Fruit fly (Drosophila melanogaster) whole organism, prepupa: ENCODE results near the gene Nubp2.
A peak's percentile ranks its signal among the peaks of the same experiment; 100 is the strongest.

Experiments
- Blimp-1 ChIP-seq: fragments of 200-800 bp; sonication (Bioruptor generic); optimal IDR thresholded peaks from 3 replicates; lab custom pipeline; 2017; ENCODE audit warnings: missing biosample characterization, missing genetic modification characterization, mild to moderate bottlenecking, moderate library complexity, missing genetic modification reagents
- CG10631 ChIP-seq: fragments of 200-800 bp; sonication (Bioruptor generic); optimal IDR thresholded peaks from 2 replicates; lab custom pipeline; 2016; ENCODE audit warnings: missing biosample characterization, missing genetic modification characterization
- CG11294 ChIP-seq: fragments of 200-800 bp; sonication (Bioruptor generic); IDR thresholded peaks from 2 replicates; pipeline ENCODE4 v1.3.6; 2022; ENCODE audit warnings: missing biosample characterization, missing genetic modification characterization
- CG11902 ChIP-seq: fragments of 200-800 bp; sonication (Bioruptor generic); optimal IDR thresholded peaks from 3 replicates; lab custom pipeline; 2016; ENCODE audit warnings: missing biosample characterization, missing genetic modification characterization
- CG15336 ChIP-seq: fragments of 200-800 bp; sonication (Bioruptor generic); IDR thresholded peaks from 2 replicates; pipeline ENCODE4 v1.3.6; 2022; ENCODE audit warnings: missing biosample characterization, missing genetic modification characterization
- CG1621 ChIP-seq: fragments of 200-800 bp; sonication (Bioruptor generic); optimal IDR thresholded peaks from 3 replicates; lab custom pipeline; 2018; ENCODE audit warnings: missing biosample characterization, mild to moderate bottlenecking, missing genetic modification characterization
- CG16779 ChIP-seq: fragments of 200-800 bp; sonication (Bioruptor generic); optimal IDR thresholded peaks from 3 replicates; lab custom pipeline; 2017; ENCODE audit warnings: missing biosample characterization, mild to moderate bottlenecking, missing genetic modification characterization
- CG3032 ChIP-seq: fragments of 200-800 bp; optimal IDR thresholded peaks from 2 replicates; lab custom pipeline; 2019; ENCODE audit warnings: missing biosample characterization, mild to moderate bottlenecking, missing genetic modification characterization, moderate library complexity
- CG32006 ChIP-seq: fragments of 200-800 bp; sonication (Bioruptor generic); optimal IDR thresholded peaks from 3 replicates; lab custom pipeline; 2017; ENCODE audit warnings: missing biosample characterization, mild to moderate bottlenecking, missing genetic modification characterization
- CG4318 ChIP-seq: fragments of 200-800 bp; sonication (Bioruptor generic); optimal IDR thresholded peaks from 3 replicates; lab custom pipeline; 2017; ENCODE audit warnings: missing biosample characterization, mild to moderate bottlenecking, missing genetic modification characterization
- CG6163 ChIP-seq: fragments of 200-800 bp; sonication (Bioruptor generic); IDR thresholded peaks from 3 replicates; pipeline ENCODE4 v1.3.6; 2022; ENCODE audit warnings: missing biosample characterization, missing genetic modification characterization
- CG6792 ChIP-seq: fragments of 200-800 bp; sonication (Bioruptor generic); optimal IDR thresholded peaks from 3 replicates; lab custom pipeline; 2016; ENCODE audit warnings: missing biosample characterization, missing genetic modification characterization
- CG6854 ChIP-seq: fragments of 200-800 bp; sonication (Bioruptor generic); optimal IDR thresholded peaks from 2 replicates; lab custom pipeline; 2017; ENCODE audit warnings: missing biosample characterization, mild to moderate bottlenecking, missing genetic modification characterization
- CG7368 ChIP-seq: fragments of 200-800 bp; sonication (Bioruptor generic); optimal IDR thresholded peaks from 3 replicates; lab custom pipeline; 2016; ENCODE audit warnings: missing biosample characterization, missing genetic modification characterization
- CG8119 ChIP-seq: fragments of 200-800 bp; sonication (Bioruptor generic); IDR thresholded peaks from 3 replicates; pipeline ENCODE4 v1.3.6; 2022; ENCODE audit warnings: missing biosample characterization, missing genetic modification characterization
- CG8632 ChIP-seq: fragments of 200-800 bp; sonication (Bioruptor generic); optimal IDR thresholded peaks from 3 replicates; lab custom pipeline; 2016; ENCODE audit warnings: missing biosample characterization, missing genetic modification characterization
- CG9139 ChIP-seq: fragments of 200-800 bp; sonication (Bioruptor generic); optimal IDR thresholded peaks from 3 replicates; lab custom pipeline; 2017; ENCODE audit warnings: missing biosample characterization, mild to moderate bottlenecking, missing genetic modification characterization
- Eip75B ChIP-seq: fragments of 200-800 bp; sonication (Bioruptor generic); optimal IDR thresholded peaks from 3 replicates; lab custom pipeline; 2016; ENCODE audit warnings: missing biosample characterization, missing genetic modification characterization
- Eip78C ChIP-seq: fragments of 200-800 bp; sonication (Bioruptor generic); peaks from one replicate; lab custom pipeline; 2016; ENCODE audit warnings: missing biosample characterization, missing genetic modification characterization
- Eip93F ChIP-seq: fragments of 200-800 bp; sonication (Bioruptor generic); optimal IDR thresholded peaks from 2 replicates; lab custom pipeline; 2016; ENCODE audit warnings: missing biosample characterization, mild to moderate bottlenecking, missing genetic modification characterization
- Ets21C ChIP-seq: fragments of 200-800 bp; sonication (Bioruptor generic); optimal IDR thresholded peaks from 3 replicates; lab custom pipeline; 2016; ENCODE audit warnings: missing biosample characterization, missing genetic modification characterization
- Ets96B ChIP-seq: fragments of 200-800 bp; optimal IDR thresholded peaks from 2 replicates; lab custom pipeline; 2019; ENCODE audit warnings: missing biosample characterization, mild to moderate bottlenecking, missing genetic modification characterization, moderate library complexity
- Hr38 ChIP-seq: sonication (Bioruptor generic); optimal IDR thresholded peaks from 2 replicates; lab custom pipeline; 2016; ENCODE audit warnings: missing biosample characterization, missing genetic modification characterization
- Lpt ChIP-seq: fragments of 200-800 bp; sonication (Bioruptor generic); optimal IDR thresholded peaks from 3 replicates; lab custom pipeline; 2016; ENCODE audit warnings: missing biosample characterization, missing genetic modification characterization
- Met ChIP-seq: fragments of 200-800 bp; sonication (Bioruptor generic); optimal IDR thresholded peaks from 3 replicates; lab custom pipeline; 2016; ENCODE audit warnings: missing biosample characterization, missing genetic modification characterization
- OdsH ChIP-seq: fragments of 200-800 bp; sonication (Bioruptor generic); optimal IDR thresholded peaks from 3 replicates; lab custom pipeline; 2016; ENCODE audit warnings: missing biosample characterization, missing genetic modification characterization
- Smox ChIP-seq: fragments of 200-800 bp; sonication (Bioruptor generic); optimal IDR thresholded peaks from 3 replicates; lab custom pipeline; 2016; ENCODE audit warnings: missing biosample characterization, missing genetic modification characterization
- Sox14 ChIP-seq: fragments of 200-800 bp; sonication (Bioruptor generic); optimal IDR thresholded peaks from 3 replicates; lab custom pipeline; 2016; ENCODE audit warnings: missing biosample characterization, missing genetic modification characterization
- Sox15 ChIP-seq: fragments of 200-800 bp; sonication (Bioruptor generic); optimal IDR thresholded peaks from 3 replicates; lab custom pipeline; 2016; ENCODE audit warnings: missing biosample characterization, missing genetic modification characterization
- achi ChIP-seq: fragments of 200-800 bp; sonication (Bioruptor generic); optimal IDR thresholded peaks from 3 replicates; lab custom pipeline; 2016; ENCODE audit warnings: missing biosample characterization, missing genetic modification characterization
- acj6 ChIP-seq: fragments of 200-800 bp; sonication (Bioruptor generic); optimal IDR thresholded peaks from 3 replicates; lab custom pipeline; 2016; ENCODE audit warnings: missing biosample characterization, missing genetic modification characterization
- cyc ChIP-seq: fragments of 200-800 bp; sonication (Bioruptor generic); optimal IDR thresholded peaks from 3 replicates; lab custom pipeline; 2016; ENCODE audit warnings: missing biosample characterization, missing genetic modification characterization
- dac ChIP-seq: fragments of 200-800 bp; sonication (Bioruptor generic); optimal IDR thresholded peaks from 2 replicates; lab custom pipeline; 2017; ENCODE audit warnings: missing biosample characterization, mild to moderate bottlenecking, missing genetic modification characterization
- dsx ChIP-seq: fragments of 200-800 bp; optimal IDR thresholded peaks from 3 replicates; lab custom pipeline; 2019; ENCODE audit warnings: missing biosample characterization, mild to moderate bottlenecking, missing genetic modification characterization, moderate library complexity; ENCODE audit not compliant: poor library complexity, severe bottlenecking
- eg ChIP-seq: fragments of 200-800 bp; sonication (Bioruptor generic); IDR thresholded peaks from 3 replicates; pipeline ENCODE4 v1.3.6; 2022; ENCODE audit warnings: missing biosample characterization, missing genetic modification characterization
- esn ChIP-seq: fragments of 200-800 bp; sonication (Bioruptor generic); optimal IDR thresholded peaks from 2 replicates; lab custom pipeline; 2016; ENCODE audit warnings: missing biosample characterization, mild to moderate bottlenecking, missing genetic modification characterization, moderate library complexity
- fd85E ChIP-seq: fragments of 200-800 bp; sonication (Bioruptor generic); optimal IDR thresholded peaks from 3 replicates; lab custom pipeline; 2016; ENCODE audit warnings: missing biosample characterization, missing genetic modification characterization
- lz ChIP-seq: fragments of 200-800 bp; sonication (Bioruptor generic); optimal IDR thresholded peaks from 3 replicates; lab custom pipeline; 2016; ENCODE audit warnings: missing biosample characterization, missing genetic modification characterization
- net ChIP-seq: fragments of 200-800 bp; sonication (Bioruptor generic); optimal IDR thresholded peaks from 3 replicates; lab custom pipeline; 2016; ENCODE audit warnings: missing biosample characterization, missing genetic modification characterization
- pdm3 ChIP-seq: fragments of 200-800 bp; sonication (Bioruptor generic); optimal IDR thresholded peaks from 3 replicates; lab custom pipeline; 2016; ENCODE audit warnings: missing biosample characterization, missing genetic modification characterization
- salr ChIP-seq, 2 experiments: fragments of 200-800 bp; sonication (Bioruptor generic); optimal IDR thresholded peaks; 3 replicates each; lab custom pipeline; 2016 to 2018; ENCODE audit warnings: missing biosample characterization in 2 of 2, missing genetic modification characterization in 2 of 2, mild to moderate bottlenecking in 1 of 2
- spab ChIP-seq: fragments of 200-800 bp; sonication (Bioruptor generic); optimal IDR thresholded peaks from 2 replicates; lab custom pipeline; 2017; ENCODE audit warnings: missing biosample characterization, mild to moderate bottlenecking, missing genetic modification characterization, missing genetic modification reagents
- svp ChIP-seq: fragments of 200-800 bp; sonication (Bioruptor generic); peaks from one replicate; lab custom pipeline; 2016; ENCODE audit warnings: missing biosample characterization, missing genetic modification characterization
- topi ChIP-seq: fragments of 200-800 bp; sonication (Bioruptor generic); optimal IDR thresholded peaks from 3 replicates; lab custom pipeline; 2016; ENCODE audit warnings: missing biosample characterization, missing genetic modification characterization
- vri ChIP-seq: fragments of 200-800 bp; sonication (Bioruptor generic); optimal IDR thresholded peaks from 3 replicates; lab custom pipeline; 2016; ENCODE audit warnings: missing biosample characterization, mild to moderate bottlenecking, missing genetic modification characterization

Nubp2 gene

DNA sequence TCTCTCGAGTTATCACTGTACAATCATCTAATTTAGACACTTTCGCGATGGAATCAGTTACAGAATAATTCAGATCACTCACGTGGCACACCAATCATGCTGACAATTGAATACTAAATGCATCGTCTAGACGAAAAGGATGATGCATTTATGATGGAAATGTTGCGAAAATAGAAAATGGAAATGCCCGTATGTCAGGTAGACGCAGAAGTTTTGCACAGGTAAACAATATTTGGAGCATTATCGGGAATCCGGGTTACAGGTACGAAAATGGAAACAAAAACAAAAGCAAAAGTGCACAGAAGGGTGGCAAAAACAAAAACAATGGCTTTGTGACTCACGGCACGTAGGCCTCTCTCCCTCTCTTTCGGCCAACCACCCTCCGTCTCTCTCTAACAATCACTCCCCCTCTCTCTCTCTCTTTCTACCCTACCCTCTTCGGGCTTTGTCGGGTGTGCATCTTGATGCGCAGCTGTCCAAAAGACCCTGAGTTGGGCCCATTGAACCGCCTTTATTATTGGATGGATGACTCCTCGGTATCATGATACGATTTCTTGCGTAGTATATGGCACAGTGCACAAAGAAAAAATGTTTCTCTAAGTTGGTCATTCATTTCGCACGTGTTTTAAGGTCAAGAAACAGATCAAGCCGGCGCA lies 9.1 kb upstream of the Nubp2 start:
- TF ChIP-seq CG16779 (tag; lab: Kevin White, UChicago): no peak
- no peak for TF ChIP-seq Hr38
- TF ChIP-seq net (GFP tag; lab: Kevin White, UChicago): peak; percentile 23
- TF ChIP-seq fd85E (GFP tag; lab: Kevin White, UChicago): no peak
- no peak for TF ChIP-seq cyc
- TF ChIP-seq CG9139 (GFP tag; lab: Kevin White, UChicago): no peak
- TF ChIP-seq topi (GFP tag; lab: Kevin White, UChicago): no peak
- peak; percentile 93 for TF ChIP-seq Sox14 (GFP tag; lab: Kevin White, UChicago)
- TF ChIP-seq CG10631 (GFP tag; lab: Kevin White, UChicago): peak; percentile 33
- no peak for TF ChIP-seq Ets96B
- peak; percentile 94 for TF ChIP-seq svp (GFP tag; lab: Kevin White, UChicago)
- TF ChIP-seq CG11902: no peak
- peak; percentile 64 for TF ChIP-seq vri (GFP tag; lab: Kevin White, UChicago)
- TF ChIP-seq Eip93F (GFP tag; lab: Kevin White, UChicago): peak; percentile 72
- TF ChIP-seq CG7368 (GFP tag; lab: Kevin White, UChicago): no peak
- TF ChIP-seq Eip75B (GFP tag; lab: Kevin White, UChicago): peak; percentile 49
- TF ChIP-seq CG6163 (GFP tag; lab: Robert Waterston, UW): peak; percentile 60; the same call in 1 of the 3 replicates
- TF ChIP-seq CG8119 (GFP tag; lab: Robert Waterston, UW): 0 out of 3 replicates have a peak, but pooled peaks have one; percentile 9
- TF ChIP-seq, all 60 proteins: peak for 9

DNA sequence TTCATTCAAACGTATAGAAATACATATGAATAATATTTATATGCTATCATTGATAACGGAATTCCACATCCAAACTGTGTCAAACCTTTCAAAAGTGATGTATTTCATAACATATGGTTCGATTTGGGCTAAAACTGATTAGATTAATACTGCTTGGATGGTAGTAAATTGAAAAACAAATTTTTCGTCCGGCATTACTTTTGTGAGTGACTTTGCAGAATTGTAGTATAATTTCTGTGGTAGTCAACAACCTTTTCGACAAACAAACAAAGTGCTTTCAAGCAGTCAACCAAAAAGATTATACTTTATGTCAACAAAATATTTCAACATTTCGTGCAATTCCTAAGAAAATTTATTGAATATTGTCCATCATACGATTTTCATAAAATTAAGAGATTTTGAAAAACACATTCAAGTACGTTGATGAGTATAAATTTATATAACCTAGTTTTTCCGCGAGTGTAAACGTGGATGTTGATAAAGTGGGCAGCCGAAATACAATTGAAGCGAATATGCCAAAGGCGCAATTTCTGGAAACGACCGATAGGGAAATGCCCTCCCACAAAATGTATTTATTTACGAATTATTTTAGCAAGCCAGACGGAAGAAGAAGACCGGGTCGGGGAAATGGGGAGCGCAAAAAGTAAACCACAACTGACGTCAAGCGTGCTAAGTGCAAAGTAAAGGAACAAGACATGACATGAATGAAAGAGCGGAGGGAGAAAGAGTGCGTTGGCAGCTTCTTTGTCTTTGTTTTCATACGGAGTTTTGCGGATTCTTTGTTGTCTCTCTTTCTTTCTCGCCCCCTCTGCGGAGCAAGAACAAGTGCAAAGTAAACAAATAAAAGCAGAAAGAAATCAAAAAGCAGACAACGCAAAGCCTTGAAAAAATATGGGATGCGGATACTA lies 8.2 kb upstream of the Nubp2 start:
- peak; percentile 52 for TF ChIP-seq spab (GFP tag; lab: Kevin White, UChicago)
- no peak for TF ChIP-seq dac (GFP tag; lab: Kevin White, UChicago)
- TF ChIP-seq fd85E (GFP tag; lab: Kevin White, UChicago): no peak
- TF ChIP-seq CG3032 (tag; lab: Kevin White, UChicago): peak; percentile 5
- TF ChIP-seq CG11294 (GFP tag; lab: Robert Waterston, UW): no peak
- peak; percentile 67 for TF ChIP-seq CG6854 (GFP tag; lab: Kevin White, UChicago)
- peak; percentile 58 for TF ChIP-seq esn (GFP tag; lab: Kevin White, UChicago)
- 0 out of 2 replicates have a peak, but pooled peaks have one; percentile 7 for TF ChIP-seq CG15336 (GFP tag; lab: Robert Waterston, UW)
- TF ChIP-seq Smox: peak; percentile 56
- no peak for TF ChIP-seq Sox15 (GFP tag; lab: Kevin White, UChicago)
- TF ChIP-seq Blimp-1 (GFP tag; lab: Kevin White, UChicago): peak; percentile 13
- peak; percentile 59 for TF ChIP-seq dsx (GFP tag; lab: Kevin White, UChicago)
- TF ChIP-seq Lpt: peak; percentile 41
- peak; percentile 57 for TF ChIP-seq Met
- peak; percentile 57 for TF ChIP-seq topi (GFP tag; lab: Kevin White, UChicago)
- TF ChIP-seq cyc: no peak
- TF ChIP-seq CG1621 (tag; lab: Kevin White, UChicago): peak; percentile 47
- no peak for TF ChIP-seq Ets21C
- TF ChIP-seq salr (GFP tag; optimal IDR thresholded peaks at IDR 0.05; lab: Kevin White, UChicago): peak in 1 of 2 experiments; percentile 41
- no peak for TF ChIP-seq CG11902
- peak; percentile 33 for TF ChIP-seq CG32006
- peak; percentile 70 for TF ChIP-seq CG9139 (GFP tag; lab: Kevin White, UChicago)
- no peak for TF ChIP-seq CG4318 (GFP tag; lab: Kevin White, UChicago)
- no peak for TF ChIP-seq Eip93F (GFP tag; lab: Kevin White, UChicago)
- peak; percentile 37; the same call in 1 of the 3 replicates for TF ChIP-seq eg (GFP tag; lab: Robert Waterston, UW)
- TF ChIP-seq OdsH: peak; percentile 5
- peak; percentile 95 for TF ChIP-seq Sox14 (GFP tag; lab: Kevin White, UChicago)
- TF ChIP-seq lz (GFP tag; lab: Kevin White, UChicago): peak; percentile 48
- TF ChIP-seq Eip78C (GFP tag; lab: Kevin White, UChicago): peak; percentile 81
- TF ChIP-seq CG8632: peak; percentile 38
- no peak for TF ChIP-seq CG6792 (GFP tag; lab: Kevin White, UChicago)
- peak; percentile 10 for TF ChIP-seq acj6 (GFP tag; lab: Kevin White, UChicago)
- TF ChIP-seq Hr38: no peak
- peak; percentile 26 for TF ChIP-seq Ets96B
- TF ChIP-seq pdm3: peak; percentile 36
- peak; percentile 43; the same call in 2 of the 3 replicates for TF ChIP-seq CG8119 (GFP tag; lab: Robert Waterston, UW)
- peak; percentile 22 for TF ChIP-seq achi (GFP tag; lab: Kevin White, UChicago)
